Worm (Caenorhabditis elegans): ENCODE results near the gene nhr-158.

- TF ChIP-seq W03F9.2 (tag; optimal IDR thresholded peaks at IDR 0.05) = no peak
- no peak for TF ChIP-seq him-1 (tag; optimal IDR thresholded peaks at IDR 0.05)
Measured at ce11 chrV:3892361-3892904, 18.5 kb upstream of the nhr-158 start, which contains the start of gene C17E7.4.

Measured in whole organism, L4/young adult.